Fruit fly (Drosophila melanogaster): Measurements from ENCODE around the gene CG16762.

CG16762 gene

dm6 chr3L:2494183-2494541 is 18.7 kb upstream of the CG16762 start (continued):
- TF ChIP-seq CG2875 (GFP tag; optimal IDR thresholded peaks at IDR 0.05) = peak; percentile 45
- peak; percentile 86 for TF ChIP-seq CG6272 (GFP tag; IDR thresholded peaks at IDR 0.05)
- TF ChIP-seq trh (GFP tag; optimal IDR thresholded peaks at IDR 0.05) = peak; percentile 12
- TF ChIP-seq ind (GFP tag; optimal IDR thresholded peaks at IDR 0.05) = peak; percentile 91
- peak; percentile 78 for TF ChIP-seq nau (GFP tag; optimal IDR thresholded peaks at IDR 0.05)
- TF ChIP-seq Doc3 (GFP tag; IDR thresholded peaks at IDR 0.05; ENCODE audit: partially characterized antibody) = no peak
- peak; percentile 28 to 54 for TF ChIP-seq chif (GFP tag; optimal IDR thresholded peaks at IDR 0.05)
- no peak for TF ChIP-seq CG13123 (GFP tag; optimal IDR thresholded peaks at IDR 0.05)
- TF ChIP-seq NC2α (GFP tag; optimal IDR thresholded peaks at IDR 0.05) = no peak
- peak; percentile 82 for TF ChIP-seq pnt (GFP tag; optimal IDR thresholded peaks at IDR 0.05)
- peak in 1 of 2 experiments; percentile 64 for TF ChIP-seq Eip74EF (GFP tag; optimal IDR thresholded peaks at IDR 0.05)
- no peak for TF ChIP-seq hkb (optimal IDR thresholded peaks at IDR 0.05)
- peak; percentile 93 for TF ChIP-seq hkb (GFP tag; IDR thresholded peaks at IDR 0.05)
- TF ChIP-seq Usf (GFP tag; optimal IDR thresholded peaks at IDR 0.05) = peak; percentile 51
- no peak for TF ChIP-seq hth (optimal IDR thresholded peaks at IDR 0.05)
- peak; percentile 26 for TF ChIP-seq disco-r (GFP tag; optimal IDR thresholded peaks at IDR 0.05)
- peak; percentile 79 for TF ChIP-seq Dek (tag; optimal IDR thresholded peaks at IDR 0.05)
- TF ChIP-seq schlank (tag; optimal IDR thresholded peaks at IDR 0.05) = peak; percentile 87
- TF ChIP-seq tna (GFP tag; IDR thresholded peaks at IDR 0.05; ENCODE audit: partially characterized antibody) = no peak
- peak; percentile 89 for TF ChIP-seq CG1792 (GFP tag; optimal IDR thresholded peaks at IDR 0.05)
- peak; percentile 85 for TF ChIP-seq eyg (GFP tag; optimal IDR thresholded peaks at IDR 0.05)
- peak; percentile 58; the same call in 1 of the 2 replicates for TF ChIP-seq CkIIα-i1 (GFP tag; IDR thresholded peaks at IDR 0.05)
- TF ChIP-seq CG12659 (GFP tag; optimal IDR thresholded peaks at IDR 0.05) = peak; percentile 80
- peak; percentile 61 for TF ChIP-seq CG8281 (tag; optimal IDR thresholded peaks at IDR 0.05)
- TF ChIP-seq CG4404 (GFP tag; IDR thresholded peaks at IDR 0.05) = peak; percentile 81
- TF ChIP-seq CG4617 (GFP tag; optimal IDR thresholded peaks at IDR 0.05; ENCODE audit: borderline replicate concordance) = peak; percentile 20
- peak; percentile 82 for TF ChIP-seq CG4854 (GFP tag; optimal IDR thresholded peaks at IDR 0.05)
- TF ChIP-seq prd (optimal IDR thresholded peaks at IDR 0.05) = no peak
- TF ChIP-seq prd (GFP tag; IDR thresholded peaks at IDR 0.05) = peak; percentile 93
- peak; percentile 89 for TF ChIP-seq ara (GFP tag; IDR thresholded peaks at IDR 0.05)
- peak; percentile 66 for TF ChIP-seq dan (GFP tag; IDR thresholded peaks at IDR 0.05)
- peak; percentile 85; the same call in 2 of the 3 replicates for TF ChIP-seq C15 (GFP tag; IDR thresholded peaks at IDR 0.05)
- peak; percentile 44 for TF ChIP-seq p53 (GFP tag; optimal IDR thresholded peaks at IDR 0.05)
- peak; percentile 62 for TF ChIP-seq Abd-B (GFP tag; optimal IDR thresholded peaks at IDR 0.05)
- peak; percentile 36 for TF ChIP-seq emc (GFP tag; optimal IDR thresholded peaks at IDR 0.05)
- TF ChIP-seq her (GFP tag; optimal IDR thresholded peaks at IDR 0.05) = peak; percentile 73
- peak; percentile 87 for TF ChIP-seq CG15696 (tag; optimal IDR thresholded peaks at IDR 0.05)
- peak; percentile 83 for TF ChIP-seq CG7357 (GFP tag; IDR thresholded peaks at IDR 0.05)
- peak; percentile 63 for TF ChIP-seq az2 (GFP tag; optimal IDR thresholded peaks at IDR 0.05)
- peak; percentile 37 for TF ChIP-seq shn (GFP tag; optimal IDR thresholded peaks at IDR 0.05)
- TF ChIP-seq CG8478 (optimal IDR thresholded peaks at IDR 0.05) = no peak
- TF ChIP-seq gsb-n (tag; optimal IDR thresholded peaks at IDR 0.05) = peak; percentile 25
- TF ChIP-seq NfI (GFP tag; optimal IDR thresholded peaks at IDR 0.05) = peak; percentile 76
- TF ChIP-seq CG17328 (GFP tag; IDR thresholded peaks at IDR 0.05) = peak; percentile 85
- peak; percentile 85 for TF ChIP-seq ash1 (GFP tag; optimal IDR thresholded peaks at IDR 0.05)
- TF ChIP-seq Lpt (GFP tag; optimal IDR thresholded peaks at IDR 0.05) = no peak
- no peak for TF ChIP-seq Bgb (GFP tag; IDR thresholded peaks at IDR 0.05; ENCODE audit: partially characterized antibody)
- peak in 1 of 2 experiments; percentile 2 for TF ChIP-seq Trl (optimal IDR thresholded peaks at IDR 0.05)
- TF ChIP-seq Trl (GFP tag; optimal IDR thresholded peaks at IDR 0.05) = peak; percentile 89
- TF ChIP-seq CG8944 (GFP tag; optimal IDR thresholded peaks at IDR 0.05) = peak; percentile 44
- TF ChIP-seq cad (GFP tag; optimal IDR thresholded peaks at IDR 0.05) = no peak
- TF ChIP-seq fru (optimal IDR thresholded peaks at IDR 0.05) = no peak
- no peak for TF ChIP-seq ato (GFP tag; IDR thresholded peaks at IDR 0.05; ENCODE audit: partially characterized antibody)
